Worm (Caenorhabditis elegans) whole organism, L2 larva: ENCODE data around the gene clec-182.
"Not testable (repeated sequence)": the region's sequence is repeated elsewhere in the genome, so short reads cannot be mapped to it uniquely, and the experiment has no call there.

Experiments
- C34F6.9 ChIP-seq: fragments of 150-350 bp; optimal IDR thresholded peaks from 2 replicates; lab custom pipeline; 2014; ENCODE audit warnings: missing biosample characterization, missing genetic modification characterization
- F13H6.1 ChIP-seq: sonication (generic microtip); optimal IDR thresholded peaks from 2 replicates; lab custom pipeline; 2016; ENCODE audit warnings: missing genetic modification characterization, missing compliant biosample characterization
- R02D3.7 ChIP-seq: fragments of 150-350 bp; optimal IDR thresholded peaks from 2 replicates; lab custom pipeline; 2014; ENCODE audit warnings: missing biosample characterization, missing genetic modification characterization
- Y55F3AM.14 ChIP-seq: fragments of 200-800 bp; sonication (Bioruptor generic); optimal IDR thresholded peaks from 2 replicates; lab custom pipeline; 2018; ENCODE audit warnings: mild to moderate bottlenecking, missing genetic modification characterization, missing compliant biosample characterization
- alr-1 ChIP-seq: fragments of 150-350 bp; optimal IDR thresholded peaks from 2 replicates; lab custom pipeline; 2014; ENCODE audit warnings: missing biosample characterization, missing genetic modification characterization
- ama-1 ChIP-seq: fragments of 150-350 bp; optimal IDR thresholded peaks from 2 replicates; lab custom pipeline; 2018; ENCODE audit warnings: inconsistent platforms
- blmp-1 ChIP-seq: sonication (generic microtip); optimal IDR thresholded peaks from 2 replicates; lab custom pipeline; 2017; ENCODE audit warnings: missing genetic modification characterization, mild to moderate bottlenecking, missing compliant biosample characterization, antibody characterized with exemption, moderate library complexity; ENCODE audit not compliant: insufficient read depth
- ceh-16 ChIP-seq: fragments of 150-350 bp; optimal IDR thresholded peaks from 2 replicates; lab custom pipeline; 2014; ENCODE audit warnings: missing biosample characterization, missing genetic modification characterization
- ceh-82 ChIP-seq: fragments of 150-350 bp; optimal IDR thresholded peaks from 2 replicates; lab custom pipeline; 2014; ENCODE audit warnings: missing biosample characterization, missing genetic modification characterization
- crh-2 ChIP-seq: sonication (generic microtip); optimal IDR thresholded peaks from 2 replicates; lab custom pipeline; 2017; ENCODE audit warnings: missing biosample characterization, missing genetic modification characterization
- egl-27 ChIP-seq: sonication (generic microtip); optimal IDR thresholded peaks from 3 replicates; lab custom pipeline; 2017; ENCODE audit warnings: missing biosample characterization, missing genetic modification reagents, missing genetic modification characterization
- fos-1 ChIP-seq: fragments of 150-350 bp; optimal IDR thresholded peaks from 2 replicates; lab custom pipeline; 2014; ENCODE audit warnings: missing biosample characterization, missing genetic modification characterization
- gmeb-1 ChIP-seq: fragments of 150-350 bp; optimal IDR thresholded peaks from 2 replicates; lab custom pipeline; 2014; ENCODE audit warnings: missing biosample characterization, missing genetic modification characterization
- lin-11 ChIP-seq: fragments of 150-350 bp; sonication (generic microtip); optimal IDR thresholded peaks from 2 replicates; lab custom pipeline; 2014; ENCODE audit warnings: missing biosample characterization, missing genetic modification characterization, inconsistent platforms, mixed read lengths
- lsy-2 ChIP-seq, 2 experiments: fragments of 150-350 bp in 1 of 2; sonication (generic microtip) in 1 of 2; optimal IDR thresholded peaks; 2 replicates each; lab custom pipeline; 2014 to 2017; ENCODE audit warnings: missing biosample characterization in 2 of 2, missing genetic modification characterization in 2 of 2
- mbf-1 ChIP-seq: sonication (generic microtip); optimal IDR thresholded peaks from 2 replicates; lab custom pipeline; 2017; ENCODE audit warnings: missing biosample characterization, missing genetic modification characterization
- mdl-1 ChIP-seq, 2 experiments: fragments of 150-350 bp in 1 of 2; sonication (generic microtip) in 1 of 2; optimal IDR thresholded peaks; 2 replicates each; lab custom pipeline; 2017; ENCODE audit warnings: missing biosample characterization in 2 of 2, missing genetic modification characterization in 2 of 2
- nhr-10 ChIP-seq: sonication (generic microtip); optimal IDR thresholded peaks from 2 replicates; lab custom pipeline; 2017; ENCODE audit warnings: missing biosample characterization, missing genetic modification characterization
- nhr-129 ChIP-seq: fragments of 150-350 bp; optimal IDR thresholded peaks from 2 replicates; lab custom pipeline; 2014; ENCODE audit warnings: missing biosample characterization, missing genetic modification characterization
- nhr-21 ChIP-seq: fragments of 150-350 bp; optimal IDR thresholded peaks from 2 replicates; lab custom pipeline; 2014; ENCODE audit warnings: missing biosample characterization, missing genetic modification characterization
- nhr-23 ChIP-seq: fragments of 150-350 bp; optimal IDR thresholded peaks from 2 replicates; lab custom pipeline; 2014; ENCODE audit warnings: missing biosample characterization, missing genetic modification reagents, missing genetic modification characterization
- nhr-237 ChIP-seq: fragments of 150-350 bp; optimal IDR thresholded peaks from 2 replicates; lab custom pipeline; 2014; ENCODE audit warnings: missing biosample characterization, missing genetic modification characterization
- nhr-25 ChIP-seq: fragments of 150-350 bp; sonication (generic microtip); optimal IDR thresholded peaks from 3 replicates; lab custom pipeline; 2014; ENCODE audit warnings: missing biosample characterization, missing genetic modification characterization
- nhr-6 ChIP-seq: fragments of 150-350 bp; optimal IDR thresholded peaks from 2 replicates; lab custom pipeline; 2014; ENCODE audit warnings: missing biosample characterization, missing genetic modification characterization
- peb-1 ChIP-seq: fragments of 150-350 bp; optimal IDR thresholded peaks from 2 replicates; lab custom pipeline; 2014; ENCODE audit warnings: missing biosample characterization, missing genetic modification characterization
- sem-4 ChIP-seq: fragments of 150-350 bp; optimal IDR thresholded peaks from 2 replicates; lab custom pipeline; 2014; ENCODE audit warnings: missing biosample characterization, missing genetic modification reagents, missing genetic modification characterization
- skn-1 ChIP-seq: sonication (generic microtip); optimal IDR thresholded peaks from 2 replicates; lab custom pipeline; 2017; ENCODE audit warnings: missing biosample characterization, missing genetic modification characterization
- sma-3 ChIP-seq: sonication (generic microtip); optimal IDR thresholded peaks from 2 replicates; lab custom pipeline; 2016; ENCODE audit warnings: missing genetic modification reagents, missing genetic modification characterization, missing compliant biosample characterization
- sma-9 ChIP-seq, 2 experiments: fragments of 150-350 bp in 1 of 2; sonication (generic microtip) in 1 of 2; optimal IDR thresholded peaks; 2 replicates each; lab custom pipeline; 2014 to 2016; ENCODE audit warnings: missing genetic modification characterization in 2 of 2, mild to moderate bottlenecking in 1 of 2, missing biosample characterization in 1 of 2, missing compliant biosample characterization in 1 of 2, missing genetic modification reagents in 1 of 2, moderate library complexity in 1 of 2
- unc-39 ChIP-seq: fragments of 150-350 bp; optimal IDR thresholded peaks from 2 replicates; lab custom pipeline; 2014; ENCODE audit warnings: missing biosample characterization, missing genetic modification characterization
- unc-62 ChIP-seq: fragments of 150-350 bp; optimal IDR thresholded peaks from 2 replicates; lab custom pipeline; 2014; ENCODE audit warnings: missing biosample characterization, missing genetic modification reagents, missing genetic modification characterization
- zag-1 ChIP-seq: fragments of 150-350 bp; optimal IDR thresholded peaks from 2 replicates; lab custom pipeline; 2014; ENCODE audit warnings: missing biosample characterization, missing genetic modification characterization
- ztf-1 ChIP-seq: fragments of 200-800 bp; sonication (Bioruptor generic); conservative IDR thresholded peaks from 2 replicates; pipeline ENCODE4 v1.3.6; 2022; ENCODE audit warnings: missing genetic modification characterization, missing compliant biosample characterization
- ztf-11 ChIP-seq: sonication (generic microtip); optimal IDR thresholded peaks from 2 replicates; lab custom pipeline; 2017; ENCODE audit warnings: missing biosample characterization, missing genetic modification characterization
- ztf-4 ChIP-seq: fragments of 150-350 bp; optimal IDR thresholded peaks from 2 replicates; lab custom pipeline; 2014; ENCODE audit warnings: missing biosample characterization, missing genetic modification characterization

Gene clec-182

DNA sequence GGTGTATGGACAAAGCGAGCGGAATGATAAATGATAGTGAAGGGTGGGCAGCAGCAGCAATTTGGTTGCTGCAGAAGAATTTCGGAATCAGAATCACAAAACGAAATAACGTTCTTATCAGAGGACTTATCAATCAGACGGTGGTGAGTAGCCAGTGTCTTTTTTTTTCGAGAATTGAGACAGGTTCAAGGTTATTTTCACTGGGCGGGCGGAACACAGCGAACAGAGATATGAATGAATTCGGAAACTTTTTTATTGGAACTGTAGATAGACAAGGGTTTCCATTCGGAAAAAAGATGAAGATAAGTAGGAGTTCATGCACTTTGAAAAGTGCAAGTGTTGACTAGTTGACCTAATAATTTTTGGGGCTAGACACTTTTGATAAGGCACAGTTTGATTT is 4.9 kb downstream of the clec-182 start:
- no peak for TF ChIP-seq ztf-11 (tag; lab: Kevin White, UChicago)
- peak; percentile 38 for TF ChIP-seq Y55F3AM.14 (GFP tag; lab: Kevin White, UChicago)
- peak; percentile 77 for TF ChIP-seq nhr-21 (tag; lab: Kevin White, UChicago)
- no peak for TF ChIP-seq nhr-10 (tag; lab: Kevin White, UChicago)
- TF ChIP-seq lsy-2 (tag; optimal IDR thresholded peaks at IDR 0.05; lab: Kevin White, UChicago): no peak
- TF ChIP-seq sem-4: peak; percentile 42
- TF ChIP-seq blmp-1 (tag; lab: Kevin White, UChicago): peak; percentile 74
- peak; percentile 61 for TF ChIP-seq egl-27 (tag; lab: Kevin White, UChicago)
- peak; percentile 92 for TF ChIP-seq fos-1 (tag; lab: Kevin White, UChicago)
- TF ChIP-seq F13H6.1 (tag; lab: Kevin White, UChicago): peak; percentile 8
- no peak for TF ChIP-seq ceh-16 (tag; lab: Kevin White, UChicago)
- TF ChIP-seq nhr-25 (tag; lab: Kevin White, UChicago): peak; percentile 57
- peak; percentile 79 for TF ChIP-seq sma-9 (GFP tag; optimal IDR thresholded peaks at IDR 0.05; lab: Kevin White, UChicago)
- no peak for TF ChIP-seq sma-9 (tag; optimal IDR thresholded peaks at IDR 0.05; lab: Kevin White, UChicago)
- TF ChIP-seq sma-3: peak; percentile 68

DNA sequence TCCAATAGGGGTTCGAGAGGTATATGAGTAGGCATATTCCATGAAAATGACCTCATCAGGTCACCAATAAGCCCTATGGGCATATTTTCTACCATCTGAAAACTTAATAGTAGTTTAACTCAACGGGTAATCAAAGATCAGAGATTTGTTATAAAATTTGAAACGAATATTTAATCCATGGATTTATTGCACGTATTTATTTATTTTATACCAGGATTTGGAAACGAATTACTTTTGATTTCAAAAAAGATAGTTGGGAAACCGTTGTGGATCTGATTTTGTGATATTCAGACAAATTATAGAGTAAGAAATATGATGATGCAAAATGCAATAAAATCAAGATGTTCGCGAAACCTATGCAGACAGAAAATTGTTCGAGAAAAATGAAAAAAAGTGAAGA is 5.3 kb downstream of the clec-182 start, which contains the start of gene C33D9.3:
Gene C33D9.3, minus strand, starts transcription at position 101 of the 400 bp plus-strand sequence.
- TF ChIP-seq ztf-1 (no peak), F13H6.1 (tag; lab: Kevin White, UChicago) (no peak), ztf-4 (tag; lab: Kevin White, UChicago) (no peak), zag-1 (tag; lab: Kevin White, UChicago) (no peak), ceh-82 (tag; lab: Kevin White, UChicago) (no peak), sma-3 (no peak), unc-62 (GFP tag; lab: Kevin White, UChicago) (no peak), skn-1 (tag; lab: Kevin White, UChicago) (no peak), nhr-6 (tag; lab: Kevin White, UChicago) (no peak), egl-27 (tag; lab: Kevin White, UChicago) (no peak), crh-2 (no peak), lsy-2 (tag; optimal IDR thresholded peaks at IDR 0.05; lab: Kevin White, UChicago) (no peak), alr-1 (tag; lab: Kevin White, UChicago) (no peak), nhr-129 (tag; lab: Kevin White, UChicago) (no peak), lin-11 (tag; lab: Kevin White, UChicago) (no peak), ceh-16 (tag; lab: Kevin White, UChicago) (no peak), nhr-237 (tag; lab: Kevin White, UChicago) (no peak), nhr-23 (no peak)

DNA sequence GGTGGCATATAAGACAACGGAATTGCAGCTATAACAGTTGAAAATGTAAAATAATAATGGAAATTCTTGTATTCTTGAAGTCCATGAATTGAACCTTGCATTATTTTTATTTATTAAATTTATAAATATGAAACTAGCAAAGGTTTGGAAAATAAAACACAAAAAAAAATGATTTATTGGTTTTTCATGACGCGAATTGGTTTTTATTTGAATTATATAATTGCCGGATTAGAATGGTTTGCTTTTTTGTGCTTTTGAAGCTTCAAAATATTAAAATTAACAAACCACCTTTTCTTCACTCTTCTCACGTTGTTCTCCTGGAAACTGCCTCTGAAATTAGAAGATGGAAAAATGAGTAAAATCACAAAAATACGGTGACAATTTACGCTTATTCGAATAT is 8.0 kb downstream of the clec-182 start, which contains the start of gene sru-35:
Gene sru-35, minus strand, starts transcription at position 101 of the 400 bp plus-strand sequence.
- no peak for TF ChIP-seq gmeb-1 (tag; lab: Kevin White, UChicago)
- no peak for TF ChIP-seq nhr-23
- TF ChIP-seq blmp-1 (tag; lab: Kevin White, UChicago): no peak
- no peak for TF ChIP-seq ama-1 (lab: Kevin White, UChicago)
- no peak for TF ChIP-seq sma-3
- TF ChIP-seq ztf-11 (tag; lab: Kevin White, UChicago): no peak
- no peak for TF ChIP-seq ztf-4 (tag; lab: Kevin White, UChicago)
- TF ChIP-seq mbf-1: no peak
- TF ChIP-seq ceh-82 (tag; lab: Kevin White, UChicago): no peak
- TF ChIP-seq skn-1 (tag; lab: Kevin White, UChicago): no peak
- TF ChIP-seq nhr-25 (tag; lab: Kevin White, UChicago): no peak
- no peak for TF ChIP-seq unc-39 (tag; lab: Kevin White, UChicago)
- TF ChIP-seq C34F6.9 (tag; lab: Kevin White, UChicago): no peak
- TF ChIP-seq lin-11 (tag; lab: Kevin White, UChicago): no peak
- TF ChIP-seq zag-1 (tag; lab: Kevin White, UChicago): no peak
- TF ChIP-seq ztf-1: no peak
- no peak for TF ChIP-seq R02D3.7
- no peak for TF ChIP-seq mdl-1 (tag; optimal IDR thresholded peaks at IDR 0.05; lab: Kevin White, UChicago)

- TF ChIP-seq C34F6.9, ceh-16, peb-1 (tag; lab: Kevin White, UChicago): not testable (repeated sequence)
These were observed 10.1 kb downstream of the clec-182 start, which contains the start of gene C33D9.10 for ce11 chrIV:8788048-8788447. Gene C33D9.10, minus strand, starts transcription at chrIV:8788148.
